Worm (Caenorhabditis elegans) whole organism, L4 larva: ENCODE data around the gene T10B10.8.

ENCODE experiments used
- D1046.2 ChIP-seq: fragments of 200-800 bp; sonication (Bioruptor generic); IDR thresholded peaks from 2 replicates; pipeline ENCODE4 v1.3.6; 2022; ENCODE audit warnings: missing genetic modification characterization, missing compliant biosample characterization
- F10B5.3 ChIP-seq: sonication (generic microtip); optimal IDR thresholded peaks from 2 replicates; lab custom pipeline; 2016; ENCODE audit warnings: mild to moderate bottlenecking, missing genetic modification characterization, missing compliant biosample characterization
- F44E2.7 ChIP-seq: fragments of 200-800 bp; sonication (Bioruptor generic); IDR thresholded peaks from 2 replicates; pipeline ENCODE4 v2.1.2; 2022; ENCODE audit warnings: missing genetic modification characterization, missing compliant biosample characterization
- F49E8.2 ChIP-seq: sonication (generic microtip); optimal IDR thresholded peaks from 2 replicates; lab custom pipeline; 2016; ENCODE audit warnings: missing compliant biosample characterization, mild to moderate bottlenecking, missing genetic modification characterization, borderline replicate concordance
- T20F7.1 ChIP-seq: fragments of 200-800 bp; sonication (Bioruptor generic); optimal IDR thresholded peaks from 2 replicates; lab custom pipeline; 2018; ENCODE audit warnings: mild to moderate bottlenecking, missing genetic modification characterization, missing compliant biosample characterization
- Y105C5A.15 ChIP-seq: fragments of 200-800 bp; sonication (Bioruptor generic); IDR thresholded peaks from 2 replicates; pipeline ENCODE4 v1.3.6; 2022; ENCODE audit warnings: missing genetic modification characterization, missing compliant biosample characterization
- Y48G9A.11 ChIP-seq: fragments of 200-800 bp; sonication (Bioruptor generic); IDR thresholded peaks from 2 replicates; pipeline ENCODE4 v1.3.6; 2022; ENCODE audit warnings: missing genetic modification reagents, missing genetic modification characterization, missing compliant biosample characterization
- Y5F2A.4 ChIP-seq: fragments of 200-800 bp; sonication (Bioruptor generic); optimal IDR thresholded peaks from 2 replicates; lab custom pipeline; 2018; ENCODE audit warnings: mild to moderate bottlenecking, missing genetic modification characterization, missing compliant biosample characterization
- aha-1 ChIP-seq: fragments of 150-350 bp; peaks from one replicate; lab custom pipeline; 2014; ENCODE audit warnings: missing biosample characterization, missing genetic modification characterization
- ama-1 ChIP-seq: fragments of 150-350 bp; optimal IDR thresholded peaks from 2 replicates; lab custom pipeline; 2014; ENCODE audit warnings: inconsistent platforms, mixed read lengths
- ceh-82 ChIP-seq: sonication (generic microtip); optimal IDR thresholded peaks from 2 replicates; lab custom pipeline; 2017; ENCODE audit warnings: missing biosample characterization, missing genetic modification characterization
- cey-2 ChIP-seq: sonication (generic microtip); optimal IDR thresholded peaks from 3 replicates; lab custom pipeline; 2017; ENCODE audit warnings: missing genetic modification characterization, mild to moderate bottlenecking, missing compliant biosample characterization, antibody characterized with exemption, borderline replicate concordance; ENCODE audit not compliant: insufficient read depth
- ctbp-1 ChIP-seq: fragments of 200-800 bp; sonication (Bioruptor generic); IDR thresholded peaks from 2 replicates; pipeline ENCODE4 v1.3.6; 2022; ENCODE audit warnings: missing genetic modification reagents, missing genetic modification characterization, missing compliant biosample characterization
- daf-12 ChIP-seq: fragments of 150-350 bp; optimal IDR thresholded peaks from 2 replicates; lab custom pipeline; 2014; ENCODE audit warnings: missing biosample characterization, missing genetic modification reagents, missing genetic modification characterization
- daf-19 ChIP-seq: fragments of 200-800 bp; sonication (Bioruptor generic); conservative IDR thresholded peaks from 2 replicates; pipeline ENCODE4 v1.3.6; 2022; ENCODE audit warnings: missing genetic modification characterization, missing compliant biosample characterization
- dmd-6 ChIP-seq: fragments of 200-800 bp; sonication (Bioruptor generic); IDR thresholded peaks from 2 replicates; pipeline ENCODE4 v1.3.6; 2022; ENCODE audit warnings: missing genetic modification reagents, missing genetic modification characterization, missing compliant biosample characterization
- duxl-1 ChIP-seq: sonication (generic microtip); optimal IDR thresholded peaks from 2 replicates; lab custom pipeline; 2016; ENCODE audit warnings: mild to moderate bottlenecking, missing genetic modification characterization, moderate library complexity, missing compliant biosample characterization; ENCODE audit not compliant: poor library complexity
- dve-1 ChIP-seq: sonication (generic microtip); optimal IDR thresholded peaks from 2 replicates; lab custom pipeline; 2017; ENCODE audit warnings: antibody characterized with exemption, mild to moderate bottlenecking, missing genetic modification characterization, missing compliant biosample characterization; ENCODE audit not compliant: insufficient read depth
- egl-27 ChIP-seq: sonication (generic microtip); optimal IDR thresholded peaks from 3 replicates; lab custom pipeline; 2017; ENCODE audit warnings: missing biosample characterization, missing genetic modification reagents, missing genetic modification characterization
- egl-43 ChIP-seq: fragments of 200-800 bp; sonication (Bioruptor generic); IDR thresholded peaks from 2 replicates; pipeline ENCODE4 v1.3.6; 2022; ENCODE audit warnings: missing genetic modification reagents, missing genetic modification characterization, missing compliant biosample characterization
- fkh-10 ChIP-seq: fragments of 150-350 bp; optimal IDR thresholded peaks from 2 replicates; lab custom pipeline; 2014; ENCODE audit warnings: missing biosample characterization, missing genetic modification reagents, missing genetic modification characterization
- fos-1 ChIP-seq: fragments of 150-350 bp; optimal IDR thresholded peaks from 2 replicates; lab custom pipeline; 2014; ENCODE audit warnings: missing biosample characterization, missing genetic modification characterization
- hif-1 ChIP-seq, 2 experiments: sonication (generic microtip); optimal IDR thresholded peaks; 2 replicates each; lab custom pipeline; 2016 to 2017; ENCODE audit warnings: missing compliant biosample characterization in 2 of 2, missing genetic modification characterization in 2 of 2, missing genetic modification reagents in 2 of 2, missing genotype in 2 of 2, mild to moderate bottlenecking in 1 of 2
- hlh-30 ChIP-seq: sonication (generic microtip); optimal IDR thresholded peaks from 2 replicates; lab custom pipeline; 2017; ENCODE audit warnings: antibody characterized with exemption, mild to moderate bottlenecking, missing genetic modification characterization, missing compliant biosample characterization; ENCODE audit not compliant: insufficient read depth
- lin-13 ChIP-seq: fragments of 150-350 bp; optimal IDR thresholded peaks from 2 replicates; lab custom pipeline; 2014; ENCODE audit warnings: missing biosample characterization, missing genetic modification reagents, missing genetic modification characterization
- lin-38 ChIP-seq: fragments of 200-800 bp; sonication (Bioruptor generic); IDR thresholded peaks from 2 replicates; pipeline ENCODE4 v1.3.6; 2022; ENCODE audit warnings: missing genetic modification reagents, missing genetic modification characterization, missing compliant biosample characterization
- lin-39 ChIP-seq: fragments of 150-350 bp; optimal IDR thresholded peaks from 2 replicates; lab custom pipeline; 2014; ENCODE audit warnings: missing biosample characterization, missing genetic modification reagents, missing genetic modification characterization
- madf-5 ChIP-seq, 2 experiments: fragments of 200-800 bp; sonication (Bioruptor generic); IDR thresholded peaks; 2 replicates each; pipeline ENCODE4 v1.3.6; 2022; ENCODE audit warnings: missing compliant biosample characterization in 2 of 2, missing genetic modification characterization in 2 of 2
- mep-1 ChIP-seq: fragments of 150-350 bp; sonication (generic microtip); optimal IDR thresholded peaks from 3 replicates; lab custom pipeline; 2014; ENCODE audit warnings: missing biosample characterization, missing genetic modification characterization
- mxl-2 ChIP-seq: fragments of 200-800 bp; sonication (Bioruptor generic); conservative IDR thresholded peaks from 2 replicates; pipeline ENCODE4 v1.3.6; 2022; ENCODE audit warnings: missing genetic modification reagents, missing genetic modification characterization, missing compliant biosample characterization
- mxl-3 ChIP-seq: fragments of 200-800 bp; sonication (Bioruptor generic); optimal IDR thresholded peaks from 2 replicates; lab custom pipeline; 2018; ENCODE audit warnings: mild to moderate bottlenecking, missing genetic modification characterization, missing compliant biosample characterization
- nhr-102 ChIP-seq: sonication (generic microtip); optimal IDR thresholded peaks from 2 replicates; lab custom pipeline; 2016; ENCODE audit warnings: mild to moderate bottlenecking, missing genetic modification characterization, moderate library complexity, missing compliant biosample characterization
- nhr-25 ChIP-seq: sonication (generic microtip); optimal IDR thresholded peaks from 2 replicates; lab custom pipeline; 2017; ENCODE audit warnings: missing genetic modification characterization, mild to moderate bottlenecking, missing compliant biosample characterization, antibody characterized with exemption, moderate library complexity, borderline replicate concordance; ENCODE audit not compliant: insufficient read depth
- nhr-28 ChIP-seq: fragments of 150-350 bp; optimal IDR thresholded peaks from 2 replicates; lab custom pipeline; 2014; ENCODE audit warnings: missing biosample characterization, missing genetic modification characterization
- nhr-77 ChIP-seq: fragments of 150-350 bp; optimal IDR thresholded peaks from 2 replicates; lab custom pipeline; 2014; ENCODE audit warnings: missing biosample characterization, missing genetic modification characterization
- pha-4 ChIP-seq, 2 experiments: fragments of 150-350 bp in 1 of 2; fragments of 200-800 bp in 1 of 2; sonication (Bioruptor generic) in 1 of 2; IDR thresholded peaks in 1 of 2; optimal IDR thresholded peaks in 1 of 2; 2 replicates each; pipeline versions ENCODE4 v1.3.6 to Lab custom; 2014 to 2022; ENCODE audit warnings: missing genetic modification characterization in 2 of 2, missing genetic modification reagents in 2 of 2, missing biosample characterization in 1 of 2, missing compliant biosample characterization in 1 of 2
- rbr-2 ChIP-seq: sonication (generic microtip); optimal IDR thresholded peaks from 2 replicates; lab custom pipeline; 2016; ENCODE audit warnings: missing genotype, missing genetic modification characterization, missing compliant biosample characterization
- saeg-2 ChIP-seq: fragments of 200-800 bp; sonication (Bioruptor generic); IDR thresholded peaks from 2 replicates; pipeline ENCODE4 v1.3.6; 2022; ENCODE audit warnings: missing genetic modification reagents, missing genetic modification characterization, missing compliant biosample characterization
- snpc-4 ChIP-seq: fragments of 150-350 bp; optimal IDR thresholded peaks from 2 replicates; lab custom pipeline; 2014; ENCODE audit warnings: missing biosample characterization, missing genetic modification characterization
- tag-97 ChIP-seq: fragments of 200-800 bp; sonication (Bioruptor generic); IDR thresholded peaks from 2 replicates; pipeline ENCODE4 v1.3.6; 2022; ENCODE audit warnings: missing genetic modification characterization, missing compliant biosample characterization
- tra-1 ChIP-seq: fragments of 200-800 bp; sonication (Bioruptor generic); IDR thresholded peaks from 2 replicates; pipeline ENCODE4 v1.3.6; 2022; ENCODE audit warnings: missing genetic modification reagents, missing genetic modification characterization, missing compliant biosample characterization
- unc-62 ChIP-seq, 3 experiments: fragments of 150-350 bp in 1 of 3; sonication (generic microtip); optimal IDR thresholded peaks in 2 of 3; peaks in 1 of 3; 1 replicate in 1 of 3; 2 replicates in 2 of 3; lab custom pipeline; 2014 to 2017; ENCODE audit warnings: missing biosample characterization in 3 of 3, missing genetic modification characterization in 3 of 3, missing genetic modification reagents in 3 of 3, missing genotype in 1 of 3
- vab-7 ChIP-seq: fragments of 200-800 bp; sonication (Bioruptor generic); IDR thresholded peaks from 2 replicates; pipeline ENCODE4 v1.3.6; 2022; ENCODE audit warnings: missing genetic modification reagents, missing genetic modification characterization, missing compliant biosample characterization
- zag-1 ChIP-seq: fragments of 150-350 bp; optimal IDR thresholded peaks from 2 replicates; lab custom pipeline; 2014; ENCODE audit warnings: missing biosample characterization, missing genetic modification characterization
- zfp-2 ChIP-seq: sonication (generic microtip); optimal IDR thresholded peaks from 2 replicates; lab custom pipeline; 2016; ENCODE audit warnings: mild to moderate bottlenecking, missing genetic modification characterization, missing compliant biosample characterization
- zfp-3 ChIP-seq: fragments of 200-800 bp; sonication (Bioruptor generic); conservative IDR thresholded peaks from 2 replicates; pipeline ENCODE4 v1.3.6; 2022; ENCODE audit warnings: missing genetic modification reagents, missing genetic modification characterization, missing compliant biosample characterization
- zip-2 ChIP-seq: fragments of 150-350 bp; optimal IDR thresholded peaks from 2 replicates; lab custom pipeline; 2014; ENCODE audit warnings: missing biosample characterization, missing genetic modification characterization
- ztf-11 ChIP-seq: fragments of 150-350 bp; optimal IDR thresholded peaks from 2 replicates; lab custom pipeline; 2014; ENCODE audit warnings: missing biosample characterization, missing genetic modification characterization
- ztf-7 ChIP-seq: fragments of 150-350 bp; optimal IDR thresholded peaks from 2 replicates; lab custom pipeline; 2014; ENCODE audit warnings: missing biosample characterization, missing genetic modification characterization

T10B10.8 gene

DNA sequence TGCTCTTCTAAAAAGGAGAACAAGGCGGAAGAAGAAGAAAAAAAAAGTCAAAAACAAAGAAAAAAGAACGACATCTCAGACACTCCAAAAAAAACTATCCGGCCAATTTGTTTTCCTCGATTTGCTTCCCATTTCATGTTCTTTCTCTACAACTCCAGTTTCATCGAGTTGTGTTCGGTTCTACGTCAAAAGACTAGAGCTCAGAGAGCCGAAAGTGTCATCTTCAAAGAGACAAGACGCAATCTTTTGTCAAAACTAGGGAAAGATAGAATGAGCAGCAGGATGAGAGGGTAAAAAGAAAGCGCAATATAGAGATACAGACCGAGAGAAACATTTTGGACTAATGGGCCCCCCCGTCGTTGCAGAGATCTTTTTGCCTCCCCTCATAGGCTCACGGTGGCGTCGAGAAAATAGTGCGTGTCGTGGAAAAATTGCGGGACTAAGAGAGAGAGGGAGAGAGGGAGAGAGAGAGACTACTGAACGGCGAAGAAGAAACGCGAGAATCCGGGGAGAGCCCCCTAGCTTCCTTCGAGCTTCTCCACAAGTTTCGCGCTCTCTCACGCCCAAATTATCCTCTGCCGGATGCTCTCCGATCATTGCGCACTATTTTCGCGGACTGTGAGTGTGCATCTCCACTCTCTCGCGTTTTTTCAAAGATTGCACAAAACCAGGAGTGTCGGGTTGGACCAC is 23.1 kb upstream of the T10B10.8 start:
- TF ChIP-seq fos-1 (no peak), F44E2.7 (GFP tag; lab: Robert Waterston, UW) (no peak), madf-5 (GFP tag; IDR thresholded peaks at IDR 0.05; lab: Robert Waterston, UW) (no peak), hlh-30 (tag; lab: Kevin White, UChicago) (peak; percentile 11), zfp-2 (tag; lab: Kevin White, UChicago) (no peak), nhr-102 (tag; lab: Kevin White, UChicago) (no peak), F49E8.2 (tag; lab: Kevin White, UChicago) (no peak), zfp-3 (GFP tag; lab: Robert Waterston, UW) (no peak), duxl-1 (tag; lab: Kevin White, UChicago) (no peak), ceh-82 (tag; lab: Kevin White, UChicago) (no peak), daf-19 (GFP tag; lab: Robert Waterston, UW) (no peak), zag-1 (tag; lab: Kevin White, UChicago) (no peak), hif-1 (tag; optimal IDR thresholded peaks at IDR 0.05; lab: Kevin White, UChicago) (peak in 1 of 2 experiments; percentile 28), nhr-77 (tag; lab: Kevin White, UChicago) (no peak), nhr-25 (tag; lab: Kevin White, UChicago) (no peak), F10B5.3 (tag; lab: Kevin White, UChicago) (no peak), pha-4 (GFP tag; IDR thresholded peaks at IDR 0.05; lab: Robert Waterston, UW) (no peak), pha-4 (tag; optimal IDR thresholded peaks at IDR 0.05; lab: Kevin White, UChicago) (no peak), dve-1 (tag; lab: Kevin White, UChicago) (no peak), unc-62 (GFP tag; optimal IDR thresholded peaks at IDR 0.05 in 1 of 2; lab: Kevin White, UChicago) (peak in 1 of 2 experiments; percentile 98), unc-62 (tag; optimal IDR thresholded peaks at IDR 0.05; lab: Kevin White, UChicago) (no peak), Y105C5A.15 (GFP tag; lab: Robert Waterston, UW) (no peak), tra-1 (GFP tag; lab: Robert Waterston, UW) (no peak), lin-39 (tag; lab: Kevin White, UChicago) (no peak), ama-1 (lab: Kevin White, UChicago) (no peak), dmd-6 (peak; percentile 38), mxl-3 (GFP tag; lab: Kevin White, UChicago) (no peak), ztf-11 (tag; lab: Kevin White, UChicago) (no peak), Y5F2A.4 (GFP tag; lab: Kevin White, UChicago) (no peak), D1046.2 (GFP tag; lab: Robert Waterston, UW) (no peak), rbr-2 (peak; percentile 74), saeg-2 (no peak), vab-7 (GFP tag; lab: Robert Waterston, UW) (0 out of 2 replicates have a peak, but pooled peaks have one; percentile 12), nhr-28 (tag; lab: Kevin White, UChicago) (no peak), ztf-7 (tag; lab: Kevin White, UChicago) (no peak), T20F7.1 (no peak), Y48G9A.11 (GFP tag; lab: Robert Waterston, UW) (no peak), zip-2 (tag; lab: Kevin White, UChicago) (no peak), daf-12 (no peak), fkh-10 (GFP tag; lab: Kevin White, UChicago) (no peak), mxl-2 (GFP tag; lab: Robert Waterston, UW) (no peak), ctbp-1 (GFP tag; lab: Robert Waterston, UW) (peak; percentile 84), egl-43 (GFP tag; lab: Robert Waterston, UW) (peak; percentile 76), lin-13 (GFP tag; lab: Kevin White, UChicago) (no peak), snpc-4 (tag; lab: Kevin White, UChicago) (no peak), egl-27 (no peak), cey-2 (tag; lab: Kevin White, UChicago) (no peak), tag-97 (GFP tag; lab: Robert Waterston, UW) (no peak), lin-38 (GFP tag; lab: Robert Waterston, UW) (no peak), mep-1 (peak; percentile 60), aha-1 (tag; lab: Kevin White, UChicago) (peak; percentile 97)
